In the genomic region with DNA sequence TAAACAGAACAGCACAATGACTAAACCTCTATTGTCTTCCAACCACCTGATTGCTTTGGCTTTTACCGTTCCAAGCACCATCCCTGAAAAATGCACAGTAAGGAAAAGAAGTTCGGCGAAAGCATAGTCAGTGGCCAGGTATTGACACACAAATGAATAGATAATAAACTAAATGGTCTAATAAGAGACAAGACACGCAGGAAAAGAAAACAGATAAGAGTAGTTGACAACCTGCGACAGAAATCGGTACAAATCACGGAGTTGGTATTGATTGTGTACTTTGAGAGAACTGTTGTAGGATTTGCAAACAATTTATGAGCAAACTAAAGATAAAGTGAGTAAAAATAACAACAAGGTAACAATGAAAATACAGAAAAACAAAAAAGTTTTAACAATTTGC, we compare ENCODE assay signal across 1 worm cellular context.
A peak's percentile ranks its signal among the peaks of the same experiment; 100 is the strongest.
TF ChIP-seq lines count a peak whose summit lies in the region.

A gene (minus strand): TSS at position 83 of the 400 bp plus-strand sequence.

TF ChIP-seq in whole organism, L4 larva, 104 proteins besides CTCF, POLR2A, EP300 and RAD21 (continued from another document):
- TF ChIP-seq fos-1 (tag; optimal IDR thresholded peaks at IDR 0.05; lab: Kevin White, UChicago) (no peak), dpl-1 (GFP tag; optimal IDR thresholded peaks at IDR 0.05; lab: Kevin White, UChicago) (no peak), skn-1 (tag; optimal IDR thresholded peaks at IDR 0.05; lab: Kevin White, UChicago) (no peak), ceh-62 (tag; optimal IDR thresholded peaks at IDR 0.05; lab: Kevin White, UChicago) (no peak), nhr-48 (tag; optimal IDR thresholded peaks at IDR 0.05; lab: Kevin White, UChicago) (no peak), unc-39 (tag; optimal IDR thresholded peaks at IDR 0.05; lab: Kevin White, UChicago) (no peak), daf-16 (GFP tag; optimal IDR thresholded peaks at IDR 0.05; lab: Kevin White, UChicago) (no peak), daf-16 (tag; optimal IDR thresholded peaks at IDR 0.05; lab: Kevin White, UChicago) (peak; percentile 96), pqm-1 (tag; optimal IDR thresholded peaks at IDR 0.05; lab: Kevin White, UChicago) (peak; percentile 61), ZK337.2 (GFP tag; IDR thresholded peaks at IDR 0.05; lab: Robert Waterston, UW) (no peak), fkh-10 (GFP tag; optimal IDR thresholded peaks at IDR 0.05; lab: Kevin White, UChicago) (no peak), tag-97 (GFP tag; IDR thresholded peaks at IDR 0.05; lab: Robert Waterston, UW) (no peak), nhr-76 (tag; optimal IDR thresholded peaks at IDR 0.05; lab: Kevin White, UChicago) (no peak), nhr-102 (tag; optimal IDR thresholded peaks at IDR 0.05; lab: Kevin White, UChicago) (no peak), F10B5.3 (tag; optimal IDR thresholded peaks at IDR 0.05; lab: Kevin White, UChicago) (no peak), dve-1 (tag; optimal IDR thresholded peaks at IDR 0.05; lab: Kevin White, UChicago; ENCODE audit: insufficient read depth) (peak; percentile 15), mdl-1 (tag; optimal IDR thresholded peaks at IDR 0.05; lab: Kevin White, UChicago) (no peak), hlh-11 (tag; optimal IDR thresholded peaks at IDR 0.05; lab: Kevin White, UChicago) (peak; percentile 20), jun-1 (tag; optimal IDR thresholded peaks at IDR 0.05; lab: Kevin White, UChicago) (no peak), Y105C5A.15 (GFP tag; IDR thresholded peaks at IDR 0.05; lab: Robert Waterston, UW) (no peak), cey-2 (tag; optimal IDR thresholded peaks at IDR 0.05; lab: Kevin White, UChicago; ENCODE audit: borderline replicate concordance, insufficient read depth) (no peak), madf-9 (GFP tag; conservative IDR thresholded peaks at IDR 0.05; lab: Robert Waterston, UW) (no peak), ztf-7 (tag; optimal IDR thresholded peaks at IDR 0.05; lab: Kevin White, UChicago) (no peak), nhr-42 (GFP tag; IDR thresholded peaks at IDR 0.05; lab: Robert Waterston, UW) (no peak), nhr-28 (tag; optimal IDR thresholded peaks at IDR 0.05; lab: Kevin White, UChicago) (peak; percentile 43), egl-27 (tag; optimal IDR thresholded peaks at IDR 0.05; lab: Kevin White, UChicago) (no peak), tra-1 (GFP tag; IDR thresholded peaks at IDR 0.05; lab: Robert Waterston, UW) (no peak), Y5F2A.4 (GFP tag; optimal IDR thresholded peaks at IDR 0.05; lab: Kevin White, UChicago) (no peak)
